Worm (Caenorhabditis elegans) whole organism, L3 larva: ENCODE data around the gene C15H7.3.

Experiments
- ceh-28 ChIP-seq: fragments of 150-350 bp; optimal IDR thresholded peaks from 2 replicates; lab custom pipeline; 2014; ENCODE audit warnings: missing biosample characterization, missing genetic modification reagents, missing genetic modification characterization
- ceh-82 ChIP-seq: fragments of 150-350 bp; optimal IDR thresholded peaks from 2 replicates; lab custom pipeline; 2014; ENCODE audit warnings: missing biosample characterization, missing genetic modification characterization
- fos-1 ChIP-seq: fragments of 150-350 bp; optimal IDR thresholded peaks from 2 replicates; lab custom pipeline; 2014; ENCODE audit warnings: missing biosample characterization, missing genetic modification characterization
- mdl-1 ChIP-seq: fragments of 150-350 bp; optimal IDR thresholded peaks from 2 replicates; lab custom pipeline; 2014; ENCODE audit warnings: missing biosample characterization, missing genetic modification characterization
- nhr-11 ChIP-seq: fragments of 150-350 bp; optimal IDR thresholded peaks from 2 replicates; lab custom pipeline; 2014; ENCODE audit warnings: missing biosample characterization, missing genetic modification characterization
- nhr-76 ChIP-seq: fragments of 150-350 bp; sonication (generic microtip); optimal IDR thresholded peaks from 5 replicates; lab custom pipeline; 2014; ENCODE audit warnings: missing biosample characterization, missing genetic modification characterization
- nhr-77 ChIP-seq: fragments of 150-350 bp; optimal IDR thresholded peaks from 2 replicates; lab custom pipeline; 2014; ENCODE audit warnings: missing biosample characterization, missing genetic modification characterization
- pqm-1 ChIP-seq: fragments of 150-350 bp; optimal IDR thresholded peaks from 2 replicates; lab custom pipeline; 2017; ENCODE audit warnings: missing biosample characterization, missing genetic modification characterization, inconsistent platforms
- sea-2 ChIP-seq: fragments of 150-350 bp; sonication (generic microtip); optimal IDR thresholded peaks from 4 replicates; lab custom pipeline; 2014; ENCODE audit warnings: missing biosample characterization, missing genetic modification reagents, missing genetic modification characterization
- snpc-4 ChIP-seq: fragments of 150-350 bp; optimal IDR thresholded peaks from 2 replicates; lab custom pipeline; 2014; ENCODE audit warnings: missing biosample characterization, missing genetic modification characterization
- unc-62 ChIP-seq: fragments of 150-350 bp; sonication (generic microtip); optimal IDR thresholded peaks from 4 replicates; lab custom pipeline; 2014; ENCODE audit warnings: missing biosample characterization, missing genetic modification reagents, missing genetic modification characterization
- zag-1 ChIP-seq: fragments of 150-350 bp; optimal IDR thresholded peaks from 2 replicates; lab custom pipeline; 2014; ENCODE audit warnings: missing biosample characterization, missing genetic modification characterization

ce11 chrIII:9645099-9645498 is 6.7 kb downstream of the C15H7.3 start:
- no peak for TF ChIP-seq sea-2 (GFP tag; lab: Kevin White, UChicago)
- no peak for TF ChIP-seq nhr-76 (tag; lab: Kevin White, UChicago)
- no peak for TF ChIP-seq nhr-11 (tag; lab: Kevin White, UChicago)
- TF ChIP-seq fos-1, result no peak
- TF ChIP-seq ceh-28 (tag; lab: Kevin White, UChicago), result no peak
- no peak for TF ChIP-seq nhr-77 (tag; lab: Kevin White, UChicago)
- no peak for TF ChIP-seq ceh-82 (tag; lab: Kevin White, UChicago)
- TF ChIP-seq mdl-1 (tag; lab: Kevin White, UChicago), result no peak
- TF ChIP-seq pqm-1 (tag; lab: Kevin White, UChicago), result no peak
- no peak for TF ChIP-seq unc-62 (GFP tag; lab: Kevin White, UChicago)
- no peak for TF ChIP-seq snpc-4 (tag; lab: Kevin White, UChicago)
- TF ChIP-seq zag-1 (tag; lab: Kevin White, UChicago), result no peak
